Worm (Caenorhabditis elegans) whole organism, L4 larva: Measurements from ENCODE around the gene Y24D9A.7.

Experiments used
- F26F4.8 ChIP-seq: fragments of 200-800 bp; sonication (Bioruptor generic); conservative IDR thresholded peaks from 2 replicates; pipeline ENCODE4 v1.3.6; 2022; ENCODE audit warnings: missing genetic modification characterization, missing compliant biosample characterization
- F49E8.2 ChIP-seq: sonication (generic microtip); optimal IDR thresholded peaks from 2 replicates; lab custom pipeline; 2016; ENCODE audit warnings: missing compliant biosample characterization, mild to moderate bottlenecking, missing genetic modification characterization, borderline replicate concordance
- T26A8.4 ChIP-seq: fragments of 200-800 bp; sonication (Bioruptor generic); IDR thresholded peaks from 2 replicates; pipeline ENCODE4 v1.3.6; 2022; ENCODE audit warnings: missing genetic modification characterization, missing compliant biosample characterization
- Y105C5A.15 ChIP-seq: fragments of 200-800 bp; sonication (Bioruptor generic); IDR thresholded peaks from 2 replicates; pipeline ENCODE4 v1.3.6; 2022; ENCODE audit warnings: missing genetic modification characterization, missing compliant biosample characterization
- Y5F2A.4 ChIP-seq: fragments of 200-800 bp; sonication (Bioruptor generic); optimal IDR thresholded peaks from 2 replicates; lab custom pipeline; 2018; ENCODE audit warnings: mild to moderate bottlenecking, missing genetic modification characterization, missing compliant biosample characterization
- Y75B8A.6 ChIP-seq: fragments of 200-800 bp; sonication (Bioruptor generic); IDR thresholded peaks from 2 replicates; pipeline ENCODE4 v1.3.6; 2022; ENCODE audit warnings: missing genetic modification reagents, missing genetic modification characterization, missing compliant biosample characterization
- ZK337.2 ChIP-seq: fragments of 200-800 bp; sonication (Bioruptor generic); IDR thresholded peaks from 2 replicates; pipeline ENCODE4 v1.3.6; 2022; ENCODE audit warnings: missing genetic modification reagents, missing genetic modification characterization, missing compliant biosample characterization
- aha-1 ChIP-seq: fragments of 150-350 bp; peaks from one replicate; lab custom pipeline; 2014; ENCODE audit warnings: missing biosample characterization, missing genetic modification characterization
- aly-2 ChIP-seq: sonication (generic microtip); optimal IDR thresholded peaks from 2 replicates; lab custom pipeline; 2018; ENCODE audit warnings: missing biosample characterization, missing genetic modification characterization
- ceh-20 ChIP-seq: fragments of 200-800 bp; sonication (Bioruptor generic); IDR thresholded peaks from 2 replicates; pipeline ENCODE4 v1.3.6; 2022; ENCODE audit warnings: missing genetic modification reagents, missing genetic modification characterization, missing compliant biosample characterization
- ceh-28 ChIP-seq: fragments of 150-350 bp; optimal IDR thresholded peaks from 2 replicates; lab custom pipeline; 2014; ENCODE audit warnings: missing biosample characterization, missing genetic modification reagents, missing genetic modification characterization
- ceh-32 ChIP-seq: sonication (generic microtip); optimal IDR thresholded peaks from 2 replicates; lab custom pipeline; 2016; ENCODE audit warnings: mild to moderate bottlenecking, missing genetic modification characterization, missing compliant biosample characterization; ENCODE audit not compliant: poor library complexity
- ceh-82 ChIP-seq: sonication (generic microtip); optimal IDR thresholded peaks from 2 replicates; lab custom pipeline; 2017; ENCODE audit warnings: missing biosample characterization, missing genetic modification characterization
- daf-16 ChIP-seq, 3 experiments: sonication (generic microtip); optimal IDR thresholded peaks; 2 replicates each; lab custom pipeline; 2016 to 2017; ENCODE audit warnings: missing genetic modification characterization in 3 of 3, missing genetic modification reagents in 3 of 3, mild to moderate bottlenecking in 2 of 3, missing compliant biosample characterization in 2 of 3, missing biosample characterization in 1 of 3, moderate library complexity in 1 of 3
- dmd-9 ChIP-seq: fragments of 200-800 bp; sonication (Bioruptor generic); IDR thresholded peaks from 2 replicates; pipeline ENCODE4 v1.3.6; 2022; ENCODE audit warnings: missing genetic modification reagents, missing genetic modification characterization, missing compliant biosample characterization
- dpl-1 ChIP-seq: fragments of 150-350 bp; optimal IDR thresholded peaks from 2 replicates; lab custom pipeline; 2014; ENCODE audit warnings: missing biosample characterization, missing genetic modification reagents, missing genetic modification characterization
- duxl-1 ChIP-seq: sonication (generic microtip); optimal IDR thresholded peaks from 2 replicates; lab custom pipeline; 2016; ENCODE audit warnings: mild to moderate bottlenecking, missing genetic modification characterization, moderate library complexity, missing compliant biosample characterization; ENCODE audit not compliant: poor library complexity
- egl-27 ChIP-seq: sonication (generic microtip); optimal IDR thresholded peaks from 3 replicates; lab custom pipeline; 2017; ENCODE audit warnings: missing biosample characterization, missing genetic modification reagents, missing genetic modification characterization
- fkh-10 ChIP-seq: fragments of 150-350 bp; optimal IDR thresholded peaks from 2 replicates; lab custom pipeline; 2014; ENCODE audit warnings: missing biosample characterization, missing genetic modification reagents, missing genetic modification characterization
- gei-8 ChIP-seq: fragments of 200-800 bp; sonication (Bioruptor generic); optimal IDR thresholded peaks from 2 replicates; lab custom pipeline; 2018; ENCODE audit warnings: mild to moderate bottlenecking, missing genetic modification characterization, missing compliant biosample characterization
- hif-1 ChIP-seq, 2 experiments: sonication (generic microtip); optimal IDR thresholded peaks; 2 replicates each; lab custom pipeline; 2016 to 2017; ENCODE audit warnings: missing compliant biosample characterization in 2 of 2, missing genetic modification characterization in 2 of 2, missing genetic modification reagents in 2 of 2, missing genotype in 2 of 2, mild to moderate bottlenecking in 1 of 2
- hlh-11 ChIP-seq: fragments of 200-800 bp; sonication (Bioruptor generic); optimal IDR thresholded peaks from 2 replicates; lab custom pipeline; 2018; ENCODE audit warnings: mild to moderate bottlenecking, missing genetic modification characterization, missing compliant biosample characterization
- jun-1 ChIP-seq: fragments of 150-350 bp; optimal IDR thresholded peaks from 2 replicates; lab custom pipeline; 2014; ENCODE audit warnings: missing biosample characterization, missing genetic modification reagents, missing genetic modification characterization
- lin-13 ChIP-seq: fragments of 150-350 bp; optimal IDR thresholded peaks from 2 replicates; lab custom pipeline; 2014; ENCODE audit warnings: missing biosample characterization, missing genetic modification reagents, missing genetic modification characterization
- lin-15B ChIP-seq: fragments of 150-350 bp; sonication (generic microtip); optimal IDR thresholded peaks from 3 replicates; lab custom pipeline; 2014; ENCODE audit warnings: missing biosample characterization, missing genetic modification characterization
- lin-38 ChIP-seq: fragments of 200-800 bp; sonication (Bioruptor generic); IDR thresholded peaks from 2 replicates; pipeline ENCODE4 v1.3.6; 2022; ENCODE audit warnings: missing genetic modification reagents, missing genetic modification characterization, missing compliant biosample characterization
- lin-39 ChIP-seq: fragments of 150-350 bp; optimal IDR thresholded peaks from 2 replicates; lab custom pipeline; 2014; ENCODE audit warnings: missing biosample characterization, missing genetic modification reagents, missing genetic modification characterization
- lsy-2 ChIP-seq, 2 experiments: fragments of 150-350 bp in 1 of 2; sonication (generic microtip) in 1 of 2; optimal IDR thresholded peaks; 2 replicates each; lab custom pipeline; 2014 to 2017; ENCODE audit warnings: missing biosample characterization in 2 of 2, missing genetic modification characterization in 2 of 2
- mep-1 ChIP-seq: fragments of 150-350 bp; sonication (generic microtip); optimal IDR thresholded peaks from 3 replicates; lab custom pipeline; 2014; ENCODE audit warnings: missing biosample characterization, missing genetic modification characterization
- mes-2 ChIP-seq: sonication (generic microtip); optimal IDR thresholded peaks from 2 replicates; lab custom pipeline; 2016; ENCODE audit warnings: missing genotype, mild to moderate bottlenecking, missing genetic modification characterization, missing compliant biosample characterization; ENCODE audit not compliant: poor library complexity, severe bottlenecking
- mxl-2 ChIP-seq: fragments of 200-800 bp; sonication (Bioruptor generic); conservative IDR thresholded peaks from 2 replicates; pipeline ENCODE4 v1.3.6; 2022; ENCODE audit warnings: missing genetic modification reagents, missing genetic modification characterization, missing compliant biosample characterization
- nhr-10 ChIP-seq: fragments of 150-350 bp; optimal IDR thresholded peaks from 2 replicates; lab custom pipeline; 2014; ENCODE audit warnings: missing biosample characterization, missing genetic modification characterization
- nhr-11 ChIP-seq: fragments of 150-350 bp; optimal IDR thresholded peaks from 2 replicates; lab custom pipeline; 2014; ENCODE audit warnings: missing biosample characterization, missing genetic modification characterization
- nhr-111 ChIP-seq: fragments of 200-800 bp; sonication (Bioruptor generic); optimal IDR thresholded peaks from 2 replicates; lab custom pipeline; 2018; ENCODE audit warnings: mild to moderate bottlenecking, missing genetic modification characterization, missing compliant biosample characterization
- nhr-237 ChIP-seq: sonication (generic microtip); optimal IDR thresholded peaks from 2 replicates; lab custom pipeline; 2017; ENCODE audit warnings: missing biosample characterization, missing genetic modification characterization
- nhr-42 ChIP-seq: fragments of 200-800 bp; sonication (Bioruptor generic); IDR thresholded peaks from 2 replicates; pipeline ENCODE4 v1.3.6; 2022; ENCODE audit warnings: missing genetic modification characterization, missing compliant biosample characterization
- php-3 ChIP-seq: fragments of 200-800 bp; sonication (Bioruptor generic); IDR thresholded peaks from 2 replicates; pipeline ENCODE4 v1.3.6; 2022; ENCODE audit warnings: missing genetic modification reagents, missing genetic modification characterization, missing compliant biosample characterization
- set-16 ChIP-seq: fragments of 200-800 bp; sonication (Bioruptor generic); IDR thresholded peaks from 2 replicates; pipeline ENCODE4 v1.3.6; 2022; ENCODE audit warnings: missing genetic modification reagents, missing genetic modification characterization, missing compliant biosample characterization
- skn-1 ChIP-seq: fragments of 150-350 bp; optimal IDR thresholded peaks from 2 replicates; lab custom pipeline; 2014; ENCODE audit warnings: missing biosample characterization, missing genetic modification characterization
- snpc-1.2 ChIP-seq: fragments of 200-800 bp; sonication (Bioruptor generic); IDR thresholded peaks from 2 replicates; pipeline ENCODE4 v1.3.6; 2022; ENCODE audit warnings: missing genetic modification reagents, missing genetic modification characterization, missing compliant biosample characterization
- snpc-4 ChIP-seq: fragments of 150-350 bp; optimal IDR thresholded peaks from 2 replicates; lab custom pipeline; 2014; ENCODE audit warnings: missing biosample characterization, missing genetic modification characterization
- spr-3 ChIP-seq: fragments of 200-800 bp; sonication (Bioruptor generic); optimal IDR thresholded peaks from 2 replicates; lab custom pipeline; 2018; ENCODE audit warnings: mild to moderate bottlenecking, missing genetic modification characterization, missing compliant biosample characterization
- tag-97 ChIP-seq: fragments of 200-800 bp; sonication (Bioruptor generic); IDR thresholded peaks from 2 replicates; pipeline ENCODE4 v1.3.6; 2022; ENCODE audit warnings: missing genetic modification characterization, missing compliant biosample characterization
- tra-1 ChIP-seq: fragments of 200-800 bp; sonication (Bioruptor generic); IDR thresholded peaks from 2 replicates; pipeline ENCODE4 v1.3.6; 2022; ENCODE audit warnings: missing genetic modification reagents, missing genetic modification characterization, missing compliant biosample characterization
- zag-1 ChIP-seq: fragments of 150-350 bp; optimal IDR thresholded peaks from 2 replicates; lab custom pipeline; 2014; ENCODE audit warnings: missing biosample characterization, missing genetic modification characterization
- zfp-2 ChIP-seq: sonication (generic microtip); optimal IDR thresholded peaks from 2 replicates; lab custom pipeline; 2016; ENCODE audit warnings: mild to moderate bottlenecking, missing genetic modification characterization, missing compliant biosample characterization
- zfp-3 ChIP-seq: fragments of 200-800 bp; sonication (Bioruptor generic); conservative IDR thresholded peaks from 2 replicates; pipeline ENCODE4 v1.3.6; 2022; ENCODE audit warnings: missing genetic modification reagents, missing genetic modification characterization, missing compliant biosample characterization
- zip-11 ChIP-seq: fragments of 200-800 bp; sonication (Bioruptor generic); IDR thresholded peaks from 2 replicates; pipeline ENCODE4 v1.3.6; 2022; ENCODE audit warnings: missing genetic modification characterization, missing compliant biosample characterization
- zip-2 ChIP-seq: fragments of 150-350 bp; optimal IDR thresholded peaks from 2 replicates; lab custom pipeline; 2014; ENCODE audit warnings: missing biosample characterization, missing genetic modification characterization

Y24D9A.7 gene

ce11 chrIV:4408714-4409113 is 3.7 kb upstream of the Y24D9A.7 start (continued):
- TF ChIP-seq Y5F2A.4 (no peak), F49E8.2 (tag; lab: Kevin White, UChicago) (no peak), Y75B8A.6 (GFP tag; lab: Robert Waterston, UW) (no peak), skn-1 (tag; lab: Kevin White, UChicago) (no peak), nhr-11 (tag; lab: Kevin White, UChicago) (no peak), hif-1 (tag; optimal IDR thresholded peaks at IDR 0.05; lab: Kevin White, UChicago) (peak in 1 of 2 experiments; percentile 9), set-16 (peak; percentile 38; the same call in 1 of the 2 replicates), snpc-1.2 (GFP tag; lab: Robert Waterston, UW) (no peak), ceh-82 (tag; lab: Kevin White, UChicago) (no peak), gei-8 (no peak), ZK337.2 (GFP tag; lab: Robert Waterston, UW) (no peak), T26A8.4 (GFP tag; lab: Robert Waterston, UW) (no peak), dpl-1 (GFP tag; lab: Kevin White, UChicago) (no peak), nhr-42 (no peak), mes-2 (tag; lab: Kevin White, UChicago) (no peak), duxl-1 (tag; lab: Kevin White, UChicago) (no peak), tag-97 (GFP tag; lab: Robert Waterston, UW) (no peak), zag-1 (no peak), lin-13 (GFP tag; lab: Kevin White, UChicago) (no peak), spr-3 (GFP tag; lab: Kevin White, UChicago) (no peak), dmd-9 (GFP tag; lab: Robert Waterston, UW) (no peak), zfp-2 (tag; lab: Kevin White, UChicago) (no peak), aha-1 (tag; lab: Kevin White, UChicago) (no peak), daf-16 (GFP tag; optimal IDR thresholded peaks at IDR 0.05; lab: Kevin White, UChicago) (no peak), daf-16 (tag; optimal IDR thresholded peaks at IDR 0.05; lab: Kevin White, UChicago) (no peak)

ce11 chrIV:4407055-4407461 is 2.1 kb upstream of the Y24D9A.7 start:
- TF ChIP-seq nhr-237, result no peak
- TF ChIP-seq ceh-28, result no peak
- TF ChIP-seq php-3, result no peak
- no peak for TF ChIP-seq lin-39 (tag; lab: Kevin White, UChicago)
- TF ChIP-seq mep-1, result peak; percentile 63
- TF ChIP-seq nhr-10, result peak; percentile 25
- no peak for TF ChIP-seq zag-1
- peak; percentile 50 for TF ChIP-seq lin-38 (GFP tag; lab: Robert Waterston, UW)
- peak; percentile 23; the same call in 1 of the 2 replicates for TF ChIP-seq T26A8.4 (GFP tag; lab: Robert Waterston, UW)
- TF ChIP-seq ceh-20 (GFP tag; lab: Robert Waterston, UW), result no peak
- no peak for TF ChIP-seq nhr-111 (GFP tag; lab: Kevin White, UChicago)
- TF ChIP-seq snpc-4, result no peak
- no peak for TF ChIP-seq lin-15B (tag; lab: Kevin White, UChicago)
- no peak for TF ChIP-seq egl-27 (tag; lab: Kevin White, UChicago)
- no peak for TF ChIP-seq tra-1 (GFP tag; lab: Robert Waterston, UW)
- TF ChIP-seq dmd-9 (GFP tag; lab: Robert Waterston, UW), result no peak
- no peak for TF ChIP-seq ceh-32
- no peak for TF ChIP-seq fkh-10 (GFP tag; lab: Kevin White, UChicago)
- TF ChIP-seq hlh-11 (tag; lab: Kevin White, UChicago), result peak; percentile 89
- TF ChIP-seq set-16, result peak; percentile 87
- no peak for TF ChIP-seq F26F4.8 (GFP tag; lab: Robert Waterston, UW)
- TF ChIP-seq zfp-2 (tag; lab: Kevin White, UChicago), result no peak
- TF ChIP-seq jun-1 (tag; lab: Kevin White, UChicago), result no peak
- TF ChIP-seq ceh-82 (tag; lab: Kevin White, UChicago), result no peak
- TF ChIP-seq zip-2 (tag; lab: Kevin White, UChicago), result no peak
- no peak for TF ChIP-seq Y105C5A.15
- TF ChIP-seq hif-1 (tag; optimal IDR thresholded peaks at IDR 0.05; lab: Kevin White, UChicago), result no peak
- no peak for TF ChIP-seq zfp-3 (GFP tag; lab: Robert Waterston, UW)
- no peak for TF ChIP-seq dpl-1 (GFP tag; lab: Kevin White, UChicago)
- no peak for TF ChIP-seq duxl-1 (tag; lab: Kevin White, UChicago)
- TF ChIP-seq aly-2 (tag; lab: Kevin White, UChicago), result no peak
- TF ChIP-seq zip-11 (GFP tag; lab: Robert Waterston, UW), result no peak
- no peak for TF ChIP-seq mxl-2 (GFP tag; lab: Robert Waterston, UW)
- peak; percentile 4 for TF ChIP-seq nhr-11 (tag; lab: Kevin White, UChicago)
- TF ChIP-seq gei-8, result no peak
- peak in 1 of 2 experiments; percentile 53 for TF ChIP-seq lsy-2 (tag; optimal IDR thresholded peaks at IDR 0.05; lab: Kevin White, UChicago)
